Fruit fly (Drosophila melanogaster) whole organism, prepupa: Measurements from ENCODE around the gene Ada1-1.
A peak's percentile ranks its signal among the peaks of the same experiment; 100 is the strongest.

ENCODE experiments used
- CG10669 ChIP-seq: fragments of 200-800 bp; sonication (Bioruptor generic); optimal IDR thresholded peaks from 3 replicates; lab custom pipeline; 2018; ENCODE audit warnings: missing biosample characterization, mild to moderate bottlenecking, missing genetic modification characterization, moderate library complexity
- CG11902 ChIP-seq: fragments of 200-800 bp; sonication (Bioruptor generic); optimal IDR thresholded peaks from 3 replicates; lab custom pipeline; 2016; ENCODE audit warnings: missing biosample characterization, missing genetic modification characterization
- CG15336 ChIP-seq: fragments of 200-800 bp; sonication (Bioruptor generic); IDR thresholded peaks from 2 replicates; pipeline ENCODE4 v1.3.6; 2022; ENCODE audit warnings: missing biosample characterization, missing genetic modification characterization
- CG1621 ChIP-seq: fragments of 200-800 bp; sonication (Bioruptor generic); optimal IDR thresholded peaks from 3 replicates; lab custom pipeline; 2018; ENCODE audit warnings: missing biosample characterization, mild to moderate bottlenecking, missing genetic modification characterization
- CG16779 ChIP-seq: fragments of 200-800 bp; sonication (Bioruptor generic); optimal IDR thresholded peaks from 3 replicates; lab custom pipeline; 2017; ENCODE audit warnings: missing biosample characterization, mild to moderate bottlenecking, missing genetic modification characterization
- CG34406 ChIP-seq: fragments of 200-800 bp; sonication (Bioruptor generic); optimal IDR thresholded peaks from 3 replicates; lab custom pipeline; 2016; ENCODE audit warnings: missing biosample characterization, missing genetic modification characterization
- CG3919 ChIP-seq: fragments of 200-800 bp; sonication (Bioruptor generic); optimal IDR thresholded peaks from 3 replicates; lab custom pipeline; 2016; ENCODE audit warnings: missing biosample characterization, missing genetic modification characterization
- CG4318 ChIP-seq: fragments of 200-800 bp; sonication (Bioruptor generic); optimal IDR thresholded peaks from 3 replicates; lab custom pipeline; 2017; ENCODE audit warnings: missing biosample characterization, mild to moderate bottlenecking, missing genetic modification characterization
- CG6163 ChIP-seq: fragments of 200-800 bp; sonication (Bioruptor generic); IDR thresholded peaks from 3 replicates; pipeline ENCODE4 v1.3.6; 2022; ENCODE audit warnings: missing biosample characterization, missing genetic modification characterization
- CG6276 ChIP-seq: fragments of 200-800 bp; sonication (Bioruptor generic); optimal IDR thresholded peaks from 2 replicates; lab custom pipeline; 2017; ENCODE audit warnings: missing biosample characterization, mild to moderate bottlenecking, missing genetic modification characterization
- CG6792 ChIP-seq: fragments of 200-800 bp; sonication (Bioruptor generic); optimal IDR thresholded peaks from 3 replicates; lab custom pipeline; 2016; ENCODE audit warnings: missing biosample characterization, missing genetic modification characterization
- CG6854 ChIP-seq: fragments of 200-800 bp; sonication (Bioruptor generic); optimal IDR thresholded peaks from 2 replicates; lab custom pipeline; 2017; ENCODE audit warnings: missing biosample characterization, mild to moderate bottlenecking, missing genetic modification characterization
- CG8119 ChIP-seq: fragments of 200-800 bp; sonication (Bioruptor generic); IDR thresholded peaks from 3 replicates; pipeline ENCODE4 v1.3.6; 2022; ENCODE audit warnings: missing biosample characterization, missing genetic modification characterization
- CG8319 ChIP-seq: fragments of 200-800 bp; sonication (Bioruptor generic); optimal IDR thresholded peaks from 3 replicates; lab custom pipeline; 2016; ENCODE audit warnings: missing biosample characterization, missing genetic modification characterization
- CG8632 ChIP-seq: fragments of 200-800 bp; sonication (Bioruptor generic); optimal IDR thresholded peaks from 3 replicates; lab custom pipeline; 2016; ENCODE audit warnings: missing biosample characterization, missing genetic modification characterization
- CG9139 ChIP-seq: fragments of 200-800 bp; sonication (Bioruptor generic); optimal IDR thresholded peaks from 3 replicates; lab custom pipeline; 2017; ENCODE audit warnings: missing biosample characterization, mild to moderate bottlenecking, missing genetic modification characterization
- Eip75B ChIP-seq: fragments of 200-800 bp; sonication (Bioruptor generic); optimal IDR thresholded peaks from 3 replicates; lab custom pipeline; 2016; ENCODE audit warnings: missing biosample characterization, missing genetic modification characterization
- Eip93F ChIP-seq: fragments of 200-800 bp; sonication (Bioruptor generic); optimal IDR thresholded peaks from 2 replicates; lab custom pipeline; 2016; ENCODE audit warnings: missing biosample characterization, mild to moderate bottlenecking, missing genetic modification characterization
- Ets21C ChIP-seq: fragments of 200-800 bp; sonication (Bioruptor generic); optimal IDR thresholded peaks from 3 replicates; lab custom pipeline; 2016; ENCODE audit warnings: missing biosample characterization, missing genetic modification characterization
- Ets96B ChIP-seq: fragments of 200-800 bp; optimal IDR thresholded peaks from 2 replicates; lab custom pipeline; 2019; ENCODE audit warnings: missing biosample characterization, mild to moderate bottlenecking, missing genetic modification characterization, moderate library complexity
- Gug ChIP-seq: fragments of 200-800 bp; sonication (Bioruptor generic); IDR thresholded peaks from 2 replicates; pipeline ENCODE4 v1.3.6; 2022; ENCODE audit warnings: missing biosample characterization, missing genetic modification characterization
- Hr38 ChIP-seq: sonication (Bioruptor generic); optimal IDR thresholded peaks from 2 replicates; lab custom pipeline; 2016; ENCODE audit warnings: missing biosample characterization, missing genetic modification characterization
- Hr39 ChIP-seq: fragments of 200-800 bp; sonication (Bioruptor generic); optimal IDR thresholded peaks from 2 replicates; lab custom pipeline; 2016; ENCODE audit warnings: missing biosample characterization, missing genetic modification characterization
- Hr4 ChIP-seq: fragments of 200-800 bp; sonication (Bioruptor generic); optimal IDR thresholded peaks from 3 replicates; lab custom pipeline; 2016; ENCODE audit warnings: missing biosample characterization, missing genetic modification characterization
- Lpt ChIP-seq: fragments of 200-800 bp; sonication (Bioruptor generic); optimal IDR thresholded peaks from 3 replicates; lab custom pipeline; 2016; ENCODE audit warnings: missing biosample characterization, missing genetic modification characterization
- Smox ChIP-seq: fragments of 200-800 bp; sonication (Bioruptor generic); optimal IDR thresholded peaks from 3 replicates; lab custom pipeline; 2016; ENCODE audit warnings: missing biosample characterization, missing genetic modification characterization
- Sox102F ChIP-seq: fragments of 200-800 bp; sonication (Bioruptor generic); optimal IDR thresholded peaks from 2 replicates; lab custom pipeline; 2016; ENCODE audit warnings: missing biosample characterization, mild to moderate bottlenecking, missing genetic modification characterization
- Sox15 ChIP-seq: fragments of 200-800 bp; sonication (Bioruptor generic); optimal IDR thresholded peaks from 3 replicates; lab custom pipeline; 2016; ENCODE audit warnings: missing biosample characterization, missing genetic modification characterization
- achi ChIP-seq: fragments of 200-800 bp; sonication (Bioruptor generic); optimal IDR thresholded peaks from 3 replicates; lab custom pipeline; 2016; ENCODE audit warnings: missing biosample characterization, missing genetic modification characterization
- acj6 ChIP-seq: fragments of 200-800 bp; sonication (Bioruptor generic); optimal IDR thresholded peaks from 3 replicates; lab custom pipeline; 2016; ENCODE audit warnings: missing biosample characterization, missing genetic modification characterization
- dsx ChIP-seq: fragments of 200-800 bp; optimal IDR thresholded peaks from 3 replicates; lab custom pipeline; 2019; ENCODE audit warnings: missing biosample characterization, mild to moderate bottlenecking, missing genetic modification characterization, moderate library complexity; ENCODE audit not compliant: poor library complexity, severe bottlenecking
- eg ChIP-seq: fragments of 200-800 bp; sonication (Bioruptor generic); IDR thresholded peaks from 3 replicates; pipeline ENCODE4 v1.3.6; 2022; ENCODE audit warnings: missing biosample characterization, missing genetic modification characterization
- esn ChIP-seq: fragments of 200-800 bp; sonication (Bioruptor generic); optimal IDR thresholded peaks from 2 replicates; lab custom pipeline; 2016; ENCODE audit warnings: missing biosample characterization, mild to moderate bottlenecking, missing genetic modification characterization, moderate library complexity
- fd59A ChIP-seq: fragments of 200-800 bp; sonication (Bioruptor generic); optimal IDR thresholded peaks from 2 replicates; lab custom pipeline; 2017; ENCODE audit warnings: missing biosample characterization, mild to moderate bottlenecking, missing genetic modification characterization, missing genetic modification reagents
- fd85E ChIP-seq: fragments of 200-800 bp; sonication (Bioruptor generic); optimal IDR thresholded peaks from 3 replicates; lab custom pipeline; 2016; ENCODE audit warnings: missing biosample characterization, missing genetic modification characterization
- fkh ChIP-seq: fragments of 200-800 bp; sonication (Bioruptor generic); optimal IDR thresholded peaks from 3 replicates; lab custom pipeline; 2017; ENCODE audit warnings: missing biosample characterization, mild to moderate bottlenecking, missing genetic modification characterization, moderate library complexity
- lz ChIP-seq: fragments of 200-800 bp; sonication (Bioruptor generic); optimal IDR thresholded peaks from 3 replicates; lab custom pipeline; 2016; ENCODE audit warnings: missing biosample characterization, missing genetic modification characterization
- pdm3 ChIP-seq: fragments of 200-800 bp; sonication (Bioruptor generic); optimal IDR thresholded peaks from 3 replicates; lab custom pipeline; 2016; ENCODE audit warnings: missing biosample characterization, missing genetic modification characterization
- salr ChIP-seq, 2 experiments: fragments of 200-800 bp; sonication (Bioruptor generic); optimal IDR thresholded peaks; 3 replicates each; lab custom pipeline; 2016 to 2018; ENCODE audit warnings: missing biosample characterization in 2 of 2, missing genetic modification characterization in 2 of 2, mild to moderate bottlenecking in 1 of 2
- spab ChIP-seq: fragments of 200-800 bp; sonication (Bioruptor generic); optimal IDR thresholded peaks from 2 replicates; lab custom pipeline; 2017; ENCODE audit warnings: missing biosample characterization, mild to moderate bottlenecking, missing genetic modification characterization, missing genetic modification reagents
- ss ChIP-seq, 2 experiments: fragments of 200-800 bp; sonication (Bioruptor generic); optimal IDR thresholded peaks; 2 replicates in 1 of 2; 3 replicates in 1 of 2; lab custom pipeline; 2017 to 2018; ENCODE audit warnings: mild to moderate bottlenecking in 2 of 2, missing biosample characterization in 2 of 2, missing genetic modification characterization in 2 of 2, moderate library complexity in 1 of 2
- svp ChIP-seq: fragments of 200-800 bp; sonication (Bioruptor generic); peaks from one replicate; lab custom pipeline; 2016; ENCODE audit warnings: missing biosample characterization, missing genetic modification characterization
- topi ChIP-seq: fragments of 200-800 bp; sonication (Bioruptor generic); optimal IDR thresholded peaks from 3 replicates; lab custom pipeline; 2016; ENCODE audit warnings: missing biosample characterization, missing genetic modification characterization
- vri ChIP-seq: fragments of 200-800 bp; sonication (Bioruptor generic); optimal IDR thresholded peaks from 3 replicates; lab custom pipeline; 2016; ENCODE audit warnings: missing biosample characterization, mild to moderate bottlenecking, missing genetic modification characterization

Ada1-1 gene

DNA sequence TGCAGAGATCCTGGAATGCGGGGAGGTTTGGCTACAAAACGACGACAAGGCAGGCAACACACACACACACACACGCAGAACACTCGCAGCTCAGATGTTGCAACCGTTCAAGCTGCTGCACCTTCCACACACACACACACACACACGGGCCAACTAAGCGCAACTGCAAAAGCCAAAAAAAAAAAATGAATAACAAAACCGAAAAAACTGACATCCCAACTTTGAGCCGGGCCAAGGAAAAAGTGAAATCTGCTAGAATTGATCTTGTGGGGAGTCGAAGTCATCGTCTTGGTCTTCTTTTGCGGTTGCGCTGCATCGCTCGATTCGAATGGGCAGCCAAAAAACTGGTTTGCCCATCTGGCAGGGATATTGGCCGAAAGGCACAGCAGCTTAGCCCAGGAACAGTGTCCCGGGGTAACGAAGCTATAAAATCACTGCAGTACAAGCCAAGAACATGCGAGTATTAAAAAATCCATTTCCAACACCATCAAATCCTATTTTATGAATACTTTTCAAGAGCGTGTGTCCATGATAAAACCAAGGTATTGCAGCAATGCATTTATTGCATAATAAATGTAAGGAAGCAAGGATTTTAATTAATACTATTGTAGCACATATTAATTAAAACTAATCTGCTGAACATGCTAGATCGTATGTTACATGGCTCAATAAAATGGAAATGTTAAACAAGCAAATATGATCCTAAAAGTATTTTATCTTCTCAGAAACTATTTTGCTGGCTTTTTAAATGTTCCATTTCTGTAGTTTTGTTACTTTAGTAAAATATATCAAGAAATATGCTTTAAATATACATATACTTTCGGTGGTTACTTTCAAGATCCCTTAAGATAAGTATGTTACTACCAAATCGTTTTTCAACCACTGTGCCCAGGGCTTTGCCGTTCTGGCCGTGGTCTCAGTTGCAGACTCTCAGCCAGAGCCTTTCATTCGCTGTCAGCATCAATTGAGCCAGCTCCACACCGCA, 30.7 kb upstream of the Ada1-1 start (continued):
- peak; percentile 55 for TF ChIP-seq acj6 (GFP tag; lab: Kevin White, UChicago)
- TF ChIP-seq achi (GFP tag; lab: Kevin White, UChicago): peak; percentile 40
- TF ChIP-seq CG3919 (GFP tag; lab: Kevin White, UChicago): peak; percentile 7
- TF ChIP-seq Sox15 (GFP tag; lab: Kevin White, UChicago): no peak
- no peak for TF ChIP-seq vri (GFP tag; lab: Kevin White, UChicago)
- no peak for TF ChIP-seq eg (GFP tag; lab: Robert Waterston, UW)
- TF ChIP-seq svp (GFP tag; lab: Kevin White, UChicago): peak; percentile 85
- TF ChIP-seq CG34406 (GFP tag; lab: Kevin White, UChicago): peak; percentile 26
- peak; percentile 15 for TF ChIP-seq pdm3
- no peak for TF ChIP-seq Ets96B (tag; lab: Kevin White, UChicago)
- no peak for TF ChIP-seq CG11902

DNA sequence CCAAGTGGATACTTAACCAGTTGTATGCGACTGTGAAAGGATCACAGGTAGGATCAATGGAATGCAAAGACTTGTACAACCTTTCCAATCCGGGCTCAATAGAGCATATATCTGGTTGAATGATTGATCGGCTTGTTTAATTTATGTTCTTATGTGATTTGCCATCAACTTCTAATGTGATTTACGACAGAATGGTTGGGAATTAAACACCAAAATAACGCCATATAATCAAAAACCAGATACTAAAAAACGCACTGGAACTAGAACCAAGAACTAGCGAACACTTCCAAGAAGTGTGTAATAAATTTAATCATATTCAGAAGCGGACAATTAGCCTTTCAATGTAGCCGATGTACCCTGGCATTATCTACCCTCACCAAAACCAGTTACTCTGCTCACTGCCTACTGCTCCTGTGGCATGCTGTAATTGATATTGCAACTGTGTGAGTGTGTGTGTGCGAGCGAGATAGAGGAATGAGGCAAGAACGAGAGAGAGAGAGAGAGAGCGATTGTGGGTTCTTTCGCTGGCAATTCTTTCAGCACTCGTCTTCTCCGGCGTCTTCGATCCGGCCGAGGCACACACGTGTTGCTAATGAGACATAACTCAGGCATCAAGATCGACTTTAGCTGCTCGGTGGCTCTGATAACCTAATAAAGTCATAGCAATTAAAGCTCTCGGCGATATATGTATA, 27.9 kb upstream of the Ada1-1 start:
- TF ChIP-seq fkh (GFP tag; lab: Kevin White, UChicago): no peak
- peak; percentile 69 for TF ChIP-seq acj6 (GFP tag; lab: Kevin White, UChicago)
- TF ChIP-seq Hr39 (GFP tag; lab: Kevin White, UChicago): peak; percentile 59
- TF ChIP-seq CG10669: peak; percentile 59
- TF ChIP-seq ss (GFP tag; optimal IDR thresholded peaks at IDR 0.05; lab: Kevin White, UChicago): peak; percentile 24 to 46
- TF ChIP-seq topi: peak; percentile 70
- TF ChIP-seq fd59A: peak; percentile 45
- TF ChIP-seq CG15336: peak; percentile 26; the same call in 1 of the 2 replicates
- peak; percentile 87 for TF ChIP-seq svp (GFP tag; lab: Kevin White, UChicago)
- no peak for TF ChIP-seq eg (GFP tag; lab: Robert Waterston, UW)
- peak; percentile 66 for TF ChIP-seq lz (GFP tag; lab: Kevin White, UChicago)
- peak; percentile 51 for TF ChIP-seq CG6792 (GFP tag; lab: Kevin White, UChicago)
- TF ChIP-seq Smox: peak; percentile 52
- peak; percentile 34 for TF ChIP-seq Sox102F (GFP tag; lab: Kevin White, UChicago)
- TF ChIP-seq Eip93F: no peak
- peak; percentile 47 for TF ChIP-seq CG34406 (GFP tag; lab: Kevin White, UChicago)
- TF ChIP-seq CG1621 (tag; lab: Kevin White, UChicago): no peak
- peak; percentile 31 for TF ChIP-seq CG8632 (GFP tag; lab: Kevin White, UChicago)
- peak in 1 of 2 experiments; percentile 73 for TF ChIP-seq salr (GFP tag; optimal IDR thresholded peaks at IDR 0.05; lab: Kevin White, UChicago)
- TF ChIP-seq CG11902: peak; percentile 50
- TF ChIP-seq CG6163 (GFP tag; lab: Robert Waterston, UW): 0 out of 3 replicates have a peak, but pooled peaks have one; percentile 6
- TF ChIP-seq CG8319 (GFP tag; lab: Kevin White, UChicago): no peak
- TF ChIP-seq fd85E (GFP tag; lab: Kevin White, UChicago): no peak
- peak; percentile 45 for TF ChIP-seq Lpt (GFP tag; lab: Kevin White, UChicago)
- peak; percentile 45 for TF ChIP-seq Sox15 (GFP tag; lab: Kevin White, UChicago)
- peak; percentile 26 for TF ChIP-seq achi (GFP tag; lab: Kevin White, UChicago)
- TF ChIP-seq CG16779 (tag; lab: Kevin White, UChicago): no peak
- TF ChIP-seq vri (GFP tag; lab: Kevin White, UChicago): no peak
- peak; percentile 70 for TF ChIP-seq pdm3
- TF ChIP-seq CG6854 (GFP tag; lab: Kevin White, UChicago): no peak
- TF ChIP-seq Gug (GFP tag; lab: Robert Waterston, UW): no peak
- TF ChIP-seq CG9139 (GFP tag; lab: Kevin White, UChicago): no peak
- TF ChIP-seq dsx (GFP tag; lab: Kevin White, UChicago): no peak
- peak; percentile 43 for TF ChIP-seq CG6276 (GFP tag; lab: Kevin White, UChicago)
- peak; percentile 56 for TF ChIP-seq CG8119 (GFP tag; lab: Robert Waterston, UW)
- peak; percentile 56 for TF ChIP-seq spab (GFP tag; lab: Kevin White, UChicago)
- no peak for TF ChIP-seq Hr38 (GFP tag; lab: Kevin White, UChicago)
- peak; percentile 45 for TF ChIP-seq Eip75B (GFP tag; lab: Kevin White, UChicago)
- TF ChIP-seq Ets21C (GFP tag; lab: Kevin White, UChicago): peak; percentile 36
- TF ChIP-seq Hr4 (GFP tag; lab: Kevin White, UChicago): peak; percentile 47
- TF ChIP-seq CG4318 (GFP tag; lab: Kevin White, UChicago): peak; percentile 42
- peak; percentile 74 for TF ChIP-seq esn (GFP tag; lab: Kevin White, UChicago)
